Worm (Caenorhabditis elegans) whole organism, young adult: ENCODE data around the gene hmgr-1.

Experiments used
- B0035.1 ChIP-seq: sonication (generic microtip); optimal IDR thresholded peaks from 2 replicates; lab custom pipeline; 2016; ENCODE audit warnings: missing genetic modification characterization, mild to moderate bottlenecking, missing compliant biosample characterization, missing genotype, missing genetic modification reagents
- C06A6.2 ChIP-seq: fragments of 200-800 bp; sonication (Bioruptor generic); conservative IDR thresholded peaks from 2 replicates; pipeline ENCODE4 v1.3.6; 2022; ENCODE audit warnings: missing genetic modification characterization, missing compliant biosample characterization
- C17E4.6 ChIP-seq: fragments of 200-800 bp; sonication (Bioruptor generic); IDR thresholded peaks from 2 replicates; pipeline ENCODE4 v1.3.6; 2022; ENCODE audit warnings: missing genetic modification reagents, missing genetic modification characterization, missing compliant biosample characterization
- F10E7.11 ChIP-seq: sonication (generic microtip); optimal IDR thresholded peaks from 2 replicates; lab custom pipeline; 2017; ENCODE audit warnings: mild to moderate bottlenecking, missing genetic modification characterization, moderate library complexity, missing compliant biosample characterization
- F22D6.2 ChIP-seq: sonication (generic microtip); optimal IDR thresholded peaks from 2 replicates; lab custom pipeline; 2016; ENCODE audit warnings: mild to moderate bottlenecking, missing genetic modification characterization, missing compliant biosample characterization
- F52B5.7 ChIP-seq: sonication (generic microtip); optimal IDR thresholded peaks from 2 replicates; lab custom pipeline; 2016; ENCODE audit warnings: mild to moderate bottlenecking, missing genetic modification characterization, missing compliant biosample characterization
- F55B11.4 ChIP-seq: sonication (generic microtip); optimal IDR thresholded peaks from 2 replicates; lab custom pipeline; 2016; ENCODE audit warnings: missing compliant biosample characterization, missing genetic modification characterization, borderline replicate concordance; ENCODE audit not compliant: insufficient read depth
- F57C9.4 ChIP-seq: sonication (generic microtip); optimal IDR thresholded peaks from 2 replicates; lab custom pipeline; 2017; ENCODE audit warnings: mild to moderate bottlenecking, missing genetic modification characterization, missing compliant biosample characterization
- T26A5.8 ChIP-seq: sonication (generic microtip); optimal IDR thresholded peaks from 2 replicates; lab custom pipeline; 2016; ENCODE audit warnings: missing genetic modification characterization, missing compliant biosample characterization
- Y53G8AR.9 ChIP-seq: fragments of 200-800 bp; sonication (Bioruptor generic); conservative IDR thresholded peaks from 2 replicates; pipeline ENCODE4 v1.3.6; 2022; ENCODE audit warnings: missing genetic modification reagents, missing genetic modification characterization, missing compliant biosample characterization
- Y56A3A.18 ChIP-seq: fragments of 200-800 bp; sonication (Bioruptor generic); IDR thresholded peaks from 2 replicates; pipeline ENCODE4 v1.3.6; 2022; ENCODE audit warnings: missing genetic modification reagents, missing genetic modification characterization, missing compliant biosample characterization
- Y67H2A.10 ChIP-seq: fragments of 200-800 bp; sonication (Bioruptor generic); conservative IDR thresholded peaks from 2 replicates; pipeline ENCODE4 v1.3.6; 2022; ENCODE audit warnings: missing genetic modification reagents, missing genetic modification characterization, missing compliant biosample characterization
- ZK185.1 ChIP-seq: sonication (generic microtip); optimal IDR thresholded peaks from 2 replicates; lab custom pipeline; 2016; ENCODE audit warnings: mild to moderate bottlenecking, missing genetic modification characterization, missing compliant biosample characterization; ENCODE audit not compliant: poor library complexity, severe bottlenecking
- aptf-2 ChIP-seq: fragments of 200-800 bp; sonication (Bioruptor generic); conservative IDR thresholded peaks from 2 replicates; pipeline ENCODE4 v1.3.6; 2022; ENCODE audit warnings: missing genetic modification reagents, missing genetic modification characterization, missing compliant biosample characterization
- bed-2 ChIP-seq: fragments of 200-800 bp; sonication (Bioruptor generic); IDR thresholded peaks from 2 replicates; pipeline ENCODE4 v1.3.6; 2022; ENCODE audit warnings: missing genetic modification reagents, missing genetic modification characterization, missing compliant biosample characterization
- ccch-3 ChIP-seq: fragments of 200-800 bp; sonication (Bioruptor generic); optimal IDR thresholded peaks from 2 replicates; lab custom pipeline; 2018; ENCODE audit warnings: mild to moderate bottlenecking, missing genetic modification characterization, missing compliant biosample characterization
- cebp-2 ChIP-seq: fragments of 200-800 bp; sonication (Bioruptor generic); IDR thresholded peaks from 2 replicates; pipeline ENCODE4 v1.3.6; 2022; ENCODE audit warnings: missing genetic modification characterization, missing compliant biosample characterization
- ceh-100 ChIP-seq: fragments of 200-800 bp; sonication (Bioruptor generic); IDR thresholded peaks from 2 replicates; pipeline ENCODE4 v1.3.6; 2022; ENCODE audit warnings: missing genetic modification reagents, missing genetic modification characterization, missing compliant biosample characterization
- ceh-40 ChIP-seq: fragments of 200-800 bp; sonication (Bioruptor generic); IDR thresholded peaks from 2 replicates; pipeline ENCODE4 v1.3.6; 2022; ENCODE audit warnings: missing genetic modification characterization, missing compliant biosample characterization
- ceh-79 ChIP-seq: sonication (generic microtip); optimal IDR thresholded peaks from 2 replicates; lab custom pipeline; 2017; ENCODE audit warnings: mild to moderate bottlenecking, missing genetic modification characterization, missing compliant biosample characterization
- dpff-1 ChIP-seq: sonication (generic microtip); optimal IDR thresholded peaks from 2 replicates; lab custom pipeline; 2017; ENCODE audit warnings: mild to moderate bottlenecking, missing genetic modification characterization, missing compliant biosample characterization
- efl-1 ChIP-seq: fragments of 150-350 bp; optimal IDR thresholded peaks from 2 replicates; lab custom pipeline; 2014; ENCODE audit warnings: missing biosample characterization, missing genetic modification reagents, missing genetic modification characterization
- egl-18 ChIP-seq: fragments of 200-800 bp; sonication (Bioruptor generic); IDR thresholded peaks from 2 replicates; pipeline ENCODE4 v1.3.6; 2022; ENCODE audit warnings: missing genetic modification reagents, missing genetic modification characterization, missing compliant biosample characterization
- egl-44 ChIP-seq: fragments of 200-800 bp; sonication (Bioruptor generic); IDR thresholded peaks from 2 replicates; pipeline ENCODE4 v1.3.6; 2022; ENCODE audit warnings: missing genetic modification reagents, missing genetic modification characterization, missing compliant biosample characterization
- him-1 ChIP-seq: sonication (generic microtip); optimal IDR thresholded peaks from 2 replicates; lab custom pipeline; 2016; ENCODE audit warnings: missing genotype, missing genetic modification reagents, missing genetic modification characterization, missing compliant biosample characterization
- hmg-1.2 ChIP-seq: fragments of 200-800 bp; sonication (Bioruptor generic); IDR thresholded peaks from 2 replicates; pipeline ENCODE4 v1.3.6; 2022; ENCODE audit warnings: missing genetic modification reagents, missing genetic modification characterization, missing compliant biosample characterization
- hsf-1 ChIP-seq: fragments of 200-800 bp; sonication (Bioruptor generic); IDR thresholded peaks from 2 replicates; pipeline ENCODE4 v1.3.6; 2022; ENCODE audit warnings: missing genetic modification reagents, missing genetic modification characterization, missing compliant biosample characterization
- let-526 ChIP-seq: fragments of 200-800 bp; sonication (Bioruptor generic); IDR thresholded peaks from 2 replicates; pipeline ENCODE4 v1.3.6; 2022; ENCODE audit warnings: missing genetic modification reagents, missing genetic modification characterization, missing compliant biosample characterization
- let-607 ChIP-seq, 2 experiments: fragments of 200-800 bp in 1 of 2; sonication (Bioruptor generic) in 1 of 2; sonication (generic microtip) in 1 of 2; optimal IDR thresholded peaks; 2 replicates each; lab custom pipeline; 2016 to 2018; ENCODE audit warnings: mild to moderate bottlenecking in 2 of 2, missing compliant biosample characterization in 2 of 2, missing genetic modification characterization in 2 of 2, moderate library complexity in 2 of 2, missing genotype in 1 of 2
- lin-26 ChIP-seq: fragments of 200-800 bp; sonication (Bioruptor generic); IDR thresholded peaks from 2 replicates; pipeline ENCODE4 v1.3.6; 2022; ENCODE audit warnings: missing genetic modification reagents, missing genetic modification characterization, missing compliant biosample characterization
- madf-8 ChIP-seq: fragments of 200-800 bp; sonication (Bioruptor generic); conservative IDR thresholded peaks from 2 replicates; pipeline ENCODE4 v1.3.6; 2022; ENCODE audit warnings: missing genetic modification reagents, missing genetic modification characterization, missing compliant biosample characterization
- nfya-2 ChIP-seq: fragments of 200-800 bp; sonication (Bioruptor generic); IDR thresholded peaks from 2 replicates; pipeline ENCODE4 v1.3.6; 2022; ENCODE audit warnings: missing genetic modification reagents, missing genetic modification characterization, missing compliant biosample characterization
- nhr-120 ChIP-seq: fragments of 200-800 bp; sonication (Bioruptor generic); IDR thresholded peaks from 2 replicates; pipeline ENCODE4 v1.3.6; 2022; ENCODE audit warnings: missing genetic modification characterization, missing compliant biosample characterization
- nhr-179 ChIP-seq: sonication (generic microtip); optimal IDR thresholded peaks from 2 replicates; lab custom pipeline; 2016; ENCODE audit warnings: mild to moderate bottlenecking, missing genetic modification characterization, missing compliant biosample characterization
- pbrm-1 ChIP-seq: fragments of 200-800 bp; sonication (Bioruptor generic); IDR thresholded peaks from 2 replicates; pipeline ENCODE4 v1.3.6; 2022; ENCODE audit warnings: missing genetic modification reagents, missing genetic modification characterization, missing compliant biosample characterization
- repo-1 ChIP-seq: sonication (generic microtip); optimal IDR thresholded peaks from 2 replicates; lab custom pipeline; 2017; ENCODE audit warnings: mild to moderate bottlenecking, missing genetic modification characterization, missing compliant biosample characterization
- sea-2 ChIP-seq: fragments of 200-800 bp; sonication (Bioruptor generic); IDR thresholded peaks from 2 replicates; pipeline ENCODE4 v1.3.6; 2022; ENCODE audit warnings: missing genetic modification characterization, missing compliant biosample characterization
- snpc-1.3 ChIP-seq: sonication (generic microtip); optimal IDR thresholded peaks from 2 replicates; lab custom pipeline; 2017; ENCODE audit warnings: missing genetic modification characterization, mild to moderate bottlenecking, missing compliant biosample characterization, antibody characterized with exemption, moderate library complexity, missing genotype, missing genetic modification reagents; ENCODE audit not compliant: insufficient read depth
- snpc-3.4 ChIP-seq: sonication (generic microtip); optimal IDR thresholded peaks from 2 replicates; lab custom pipeline; 2017; ENCODE audit warnings: missing genetic modification characterization, mild to moderate bottlenecking, missing compliant biosample characterization, antibody characterized with exemption, moderate library complexity, missing genotype, missing genetic modification reagents
- sptf-2 ChIP-seq: fragments of 200-800 bp; sonication (Bioruptor generic); optimal IDR thresholded peaks from 2 replicates; lab custom pipeline; 2018; ENCODE audit warnings: mild to moderate bottlenecking, missing genetic modification characterization, missing compliant biosample characterization
- tbx-9 ChIP-seq: sonication (generic microtip); optimal IDR thresholded peaks from 2 replicates; lab custom pipeline; 2016; ENCODE audit warnings: borderline replicate concordance, missing genetic modification characterization, inconsistent platforms, missing compliant biosample characterization
- ztf-18 ChIP-seq: sonication (generic microtip); optimal IDR thresholded peaks from 2 replicates; lab custom pipeline; 2016; ENCODE audit warnings: missing genotype, mild to moderate bottlenecking, missing genetic modification characterization, missing compliant biosample characterization
- ztf-3 ChIP-seq: fragments of 200-800 bp; sonication (Bioruptor generic); optimal IDR thresholded peaks from 2 replicates; lab custom pipeline; 2018; ENCODE audit warnings: mild to moderate bottlenecking, missing genetic modification characterization, missing compliant biosample characterization
- ztf-6 ChIP-seq: fragments of 200-800 bp; sonication (Bioruptor generic); IDR thresholded peaks from 2 replicates; pipeline ENCODE4 v1.3.6; 2022; ENCODE audit warnings: missing genetic modification reagents, missing genetic modification characterization, missing compliant biosample characterization

The hmgr-1 gene

ce11 chrIII:7376143-7376802, 17.0 kb downstream of the hmgr-1 start (continued):
- TF ChIP-seq sptf-2 (GFP tag; lab: Kevin White, UChicago) (no peak), aptf-2 (GFP tag; lab: Robert Waterston, UW) (no peak), hmg-1.2 (GFP tag; lab: Robert Waterston, UW) (peak; percentile 24; the same call in 1 of the 2 replicates), F52B5.7 (tag; lab: Kevin White, UChicago) (no peak), let-607 (tag; optimal IDR thresholded peaks at IDR 0.05; lab: Kevin White, UChicago) (peak; percentile 76 to 84), bed-2 (GFP tag; lab: Robert Waterston, UW) (no peak), ztf-6 (GFP tag; lab: Robert Waterston, UW) (no peak), ZK185.1 (tag; lab: Kevin White, UChicago) (peak; percentile 50), ceh-100 (no peak), C17E4.6 (GFP tag; lab: Robert Waterston, UW) (no peak), ceh-40 (GFP tag; lab: Robert Waterston, UW) (no peak), Y67H2A.10 (GFP tag; lab: Robert Waterston, UW) (no peak), egl-44 (GFP tag; lab: Robert Waterston, UW) (no peak), efl-1 (GFP tag; lab: Kevin White, UChicago) (no peak), nfya-2 (no peak), F22D6.2 (tag; lab: Kevin White, UChicago) (peak; percentile 3), snpc-1.3 (no peak), nhr-179 (tag; lab: Kevin White, UChicago) (no peak), ccch-3 (GFP tag; lab: Kevin White, UChicago) (no peak), C06A6.2 (peak; percentile 62; the same call in 1 of the 2 replicates), F10E7.11 (tag; lab: Kevin White, UChicago) (no peak), F57C9.4 (tag; lab: Kevin White, UChicago) (no peak), snpc-3.4 (tag; lab: Kevin White, UChicago) (no peak), sea-2 (no peak), repo-1 (tag; lab: Kevin White, UChicago) (peak; percentile 36), pbrm-1 (GFP tag; lab: Robert Waterston, UW) (peak; percentile 22; the same call in 1 of the 2 replicates), hsf-1 (GFP tag; lab: Robert Waterston, UW) (peak; percentile 59; the same call in 1 of the 2 replicates), B0035.1 (no peak), egl-18 (GFP tag; lab: Robert Waterston, UW) (no peak), dpff-1 (tag; lab: Kevin White, UChicago) (no peak), ztf-3 (GFP tag; lab: Kevin White, UChicago) (no peak), F55B11.4 (tag; lab: Kevin White, UChicago) (no peak), ztf-18 (tag; lab: Kevin White, UChicago) (peak; percentile 19), T26A5.8 (no peak), lin-26 (GFP tag; lab: Robert Waterston, UW) (0 out of 2 replicates have a peak, but pooled peaks have one; percentile 52), cebp-2 (no peak), let-526 (GFP tag; lab: Robert Waterston, UW) (no peak), madf-8 (GFP tag; lab: Robert Waterston, UW) (no peak), tbx-9 (tag; lab: Kevin White, UChicago) (no peak), him-1 (tag; lab: Kevin White, UChicago) (no peak), Y56A3A.18 (GFP tag; lab: Robert Waterston, UW) (no peak), nhr-120 (no peak), Y53G8AR.9 (GFP tag; lab: Robert Waterston, UW) (no peak), ceh-79 (no peak)
